Worm (Caenorhabditis elegans) whole organism, L4 larva: ENCODE measurements around the gene H14A12.3.

Source experiments
- F49E8.2 ChIP-seq: sonication (generic microtip); optimal IDR thresholded peaks from 2 replicates; lab custom pipeline; 2016; ENCODE audit warnings: missing compliant biosample characterization, mild to moderate bottlenecking, missing genetic modification characterization, borderline replicate concordance
- T26A8.4 ChIP-seq: fragments of 200-800 bp; sonication (Bioruptor generic); IDR thresholded peaks from 2 replicates; pipeline ENCODE4 v1.3.6; 2022; ENCODE audit warnings: missing genetic modification characterization, missing compliant biosample characterization
- Y105C5A.15 ChIP-seq: fragments of 200-800 bp; sonication (Bioruptor generic); IDR thresholded peaks from 2 replicates; pipeline ENCODE4 v1.3.6; 2022; ENCODE audit warnings: missing genetic modification characterization, missing compliant biosample characterization
- Y5F2A.4 ChIP-seq: fragments of 200-800 bp; sonication (Bioruptor generic); optimal IDR thresholded peaks from 2 replicates; lab custom pipeline; 2018; ENCODE audit warnings: mild to moderate bottlenecking, missing genetic modification characterization, missing compliant biosample characterization
- Y75B8A.6 ChIP-seq: fragments of 200-800 bp; sonication (Bioruptor generic); IDR thresholded peaks from 2 replicates; pipeline ENCODE4 v1.3.6; 2022; ENCODE audit warnings: missing genetic modification reagents, missing genetic modification characterization, missing compliant biosample characterization
- ZK337.2 ChIP-seq: fragments of 200-800 bp; sonication (Bioruptor generic); IDR thresholded peaks from 2 replicates; pipeline ENCODE4 v1.3.6; 2022; ENCODE audit warnings: missing genetic modification reagents, missing genetic modification characterization, missing compliant biosample characterization
- ama-1 ChIP-seq: fragments of 150-350 bp; optimal IDR thresholded peaks from 2 replicates; lab custom pipeline; 2014; ENCODE audit warnings: inconsistent platforms, mixed read lengths
- arid-1 ChIP-seq: fragments of 200-800 bp; sonication (Bioruptor generic); conservative IDR thresholded peaks from 2 replicates; pipeline ENCODE4 v1.3.6; 2022; ENCODE audit warnings: missing genetic modification reagents, missing genetic modification characterization, missing compliant biosample characterization
- ceh-44 ChIP-seq: fragments of 200-800 bp; sonication (Bioruptor generic); IDR thresholded peaks from 2 replicates; pipeline ENCODE4 v1.3.6; 2022; ENCODE audit warnings: missing genetic modification reagents, missing genetic modification characterization, missing compliant biosample characterization
- ces-1 ChIP-seq: fragments of 150-350 bp; sonication (generic microtip); optimal IDR thresholded peaks from 4 replicates; lab custom pipeline; 2014; ENCODE audit warnings: missing biosample characterization, missing genetic modification reagents, missing genetic modification characterization
- ctbp-1 ChIP-seq: fragments of 200-800 bp; sonication (Bioruptor generic); IDR thresholded peaks from 2 replicates; pipeline ENCODE4 v1.3.6; 2022; ENCODE audit warnings: missing genetic modification reagents, missing genetic modification characterization, missing compliant biosample characterization
- daf-12 ChIP-seq: fragments of 150-350 bp; optimal IDR thresholded peaks from 2 replicates; lab custom pipeline; 2014; ENCODE audit warnings: missing biosample characterization, missing genetic modification reagents, missing genetic modification characterization
- daf-19 ChIP-seq: fragments of 200-800 bp; sonication (Bioruptor generic); conservative IDR thresholded peaks from 2 replicates; pipeline ENCODE4 v1.3.6; 2022; ENCODE audit warnings: missing genetic modification characterization, missing compliant biosample characterization
- duxl-1 ChIP-seq: sonication (generic microtip); optimal IDR thresholded peaks from 2 replicates; lab custom pipeline; 2016; ENCODE audit warnings: mild to moderate bottlenecking, missing genetic modification characterization, moderate library complexity, missing compliant biosample characterization; ENCODE audit not compliant: poor library complexity
- dve-1 ChIP-seq: sonication (generic microtip); optimal IDR thresholded peaks from 2 replicates; lab custom pipeline; 2017; ENCODE audit warnings: antibody characterized with exemption, mild to moderate bottlenecking, missing genetic modification characterization, missing compliant biosample characterization; ENCODE audit not compliant: insufficient read depth
- egl-27 ChIP-seq: sonication (generic microtip); optimal IDR thresholded peaks from 3 replicates; lab custom pipeline; 2017; ENCODE audit warnings: missing biosample characterization, missing genetic modification reagents, missing genetic modification characterization
- hlh-30 ChIP-seq: sonication (generic microtip); optimal IDR thresholded peaks from 2 replicates; lab custom pipeline; 2017; ENCODE audit warnings: antibody characterized with exemption, mild to moderate bottlenecking, missing genetic modification characterization, missing compliant biosample characterization; ENCODE audit not compliant: insufficient read depth
- lim-7 ChIP-seq: fragments of 200-800 bp; sonication (Bioruptor generic); IDR thresholded peaks from 2 replicates; pipeline ENCODE4 v1.3.6; 2022; ENCODE audit warnings: missing genetic modification characterization, missing compliant biosample characterization
- lin-38 ChIP-seq: fragments of 200-800 bp; sonication (Bioruptor generic); IDR thresholded peaks from 2 replicates; pipeline ENCODE4 v1.3.6; 2022; ENCODE audit warnings: missing genetic modification reagents, missing genetic modification characterization, missing compliant biosample characterization
- madf-5 ChIP-seq, 2 experiments: fragments of 200-800 bp; sonication (Bioruptor generic); IDR thresholded peaks; 2 replicates each; pipeline ENCODE4 v1.3.6; 2022; ENCODE audit warnings: missing compliant biosample characterization in 2 of 2, missing genetic modification characterization in 2 of 2
- mdl-1 ChIP-seq, 2 experiments: fragments of 150-350 bp in 1 of 2; sonication (generic microtip) in 1 of 2; optimal IDR thresholded peaks; 2 replicates each; lab custom pipeline; 2014 to 2017; ENCODE audit warnings: missing biosample characterization in 2 of 2, missing genetic modification characterization in 2 of 2
- mep-1 ChIP-seq: fragments of 150-350 bp; sonication (generic microtip); optimal IDR thresholded peaks from 3 replicates; lab custom pipeline; 2014; ENCODE audit warnings: missing biosample characterization, missing genetic modification characterization
- mxl-2 ChIP-seq: fragments of 200-800 bp; sonication (Bioruptor generic); conservative IDR thresholded peaks from 2 replicates; pipeline ENCODE4 v1.3.6; 2022; ENCODE audit warnings: missing genetic modification reagents, missing genetic modification characterization, missing compliant biosample characterization
- nhr-10 ChIP-seq: fragments of 150-350 bp; optimal IDR thresholded peaks from 2 replicates; lab custom pipeline; 2014; ENCODE audit warnings: missing biosample characterization, missing genetic modification characterization
- nhr-25 ChIP-seq: sonication (generic microtip); optimal IDR thresholded peaks from 2 replicates; lab custom pipeline; 2017; ENCODE audit warnings: missing genetic modification characterization, mild to moderate bottlenecking, missing compliant biosample characterization, antibody characterized with exemption, moderate library complexity, borderline replicate concordance; ENCODE audit not compliant: insufficient read depth
- nhr-28 ChIP-seq: fragments of 150-350 bp; optimal IDR thresholded peaks from 2 replicates; lab custom pipeline; 2014; ENCODE audit warnings: missing biosample characterization, missing genetic modification characterization
- nhr-41 ChIP-seq: fragments of 200-800 bp; sonication (Bioruptor generic); IDR thresholded peaks from 2 replicates; pipeline ENCODE4 v1.3.6; 2022; ENCODE audit warnings: missing genetic modification reagents, missing genetic modification characterization, missing compliant biosample characterization
- nhr-42 ChIP-seq: fragments of 200-800 bp; sonication (Bioruptor generic); IDR thresholded peaks from 2 replicates; pipeline ENCODE4 v1.3.6; 2022; ENCODE audit warnings: missing genetic modification characterization, missing compliant biosample characterization
- pha-4 ChIP-seq, 2 experiments: fragments of 150-350 bp in 1 of 2; fragments of 200-800 bp in 1 of 2; sonication (Bioruptor generic) in 1 of 2; IDR thresholded peaks in 1 of 2; optimal IDR thresholded peaks in 1 of 2; 2 replicates each; pipeline versions ENCODE4 v1.3.6 to Lab custom; 2014 to 2022; ENCODE audit warnings: missing genetic modification characterization in 2 of 2, missing genetic modification reagents in 2 of 2, missing biosample characterization in 1 of 2, missing compliant biosample characterization in 1 of 2
- saeg-2 ChIP-seq: fragments of 200-800 bp; sonication (Bioruptor generic); IDR thresholded peaks from 2 replicates; pipeline ENCODE4 v1.3.6; 2022; ENCODE audit warnings: missing genetic modification reagents, missing genetic modification characterization, missing compliant biosample characterization
- sdz-12 ChIP-seq: fragments of 200-800 bp; sonication (Bioruptor generic); optimal IDR thresholded peaks from 2 replicates; lab custom pipeline; 2018; ENCODE audit warnings: mild to moderate bottlenecking, missing genetic modification characterization, missing compliant biosample characterization
- skn-1 ChIP-seq: fragments of 150-350 bp; optimal IDR thresholded peaks from 2 replicates; lab custom pipeline; 2014; ENCODE audit warnings: missing biosample characterization, missing genetic modification characterization
- snpc-1.2 ChIP-seq: fragments of 200-800 bp; sonication (Bioruptor generic); IDR thresholded peaks from 2 replicates; pipeline ENCODE4 v1.3.6; 2022; ENCODE audit warnings: missing genetic modification reagents, missing genetic modification characterization, missing compliant biosample characterization
- spr-1 ChIP-seq: sonication (generic microtip); optimal IDR thresholded peaks from 2 replicates; lab custom pipeline; 2016; ENCODE audit warnings: mild to moderate bottlenecking, missing genetic modification characterization, missing compliant biosample characterization
- spr-3 ChIP-seq: fragments of 200-800 bp; sonication (Bioruptor generic); optimal IDR thresholded peaks from 2 replicates; lab custom pipeline; 2018; ENCODE audit warnings: mild to moderate bottlenecking, missing genetic modification characterization, missing compliant biosample characterization
- tra-1 ChIP-seq: fragments of 200-800 bp; sonication (Bioruptor generic); IDR thresholded peaks from 2 replicates; pipeline ENCODE4 v1.3.6; 2022; ENCODE audit warnings: missing genetic modification reagents, missing genetic modification characterization, missing compliant biosample characterization
- unc-62 ChIP-seq, 3 experiments: fragments of 150-350 bp in 1 of 3; sonication (generic microtip); optimal IDR thresholded peaks in 2 of 3; peaks in 1 of 3; 1 replicate in 1 of 3; 2 replicates in 2 of 3; lab custom pipeline; 2014 to 2017; ENCODE audit warnings: missing biosample characterization in 3 of 3, missing genetic modification characterization in 3 of 3, missing genetic modification reagents in 3 of 3, missing genotype in 1 of 3
- zfp-2 ChIP-seq: sonication (generic microtip); optimal IDR thresholded peaks from 2 replicates; lab custom pipeline; 2016; ENCODE audit warnings: mild to moderate bottlenecking, missing genetic modification characterization, missing compliant biosample characterization
- zfp-3 ChIP-seq: fragments of 200-800 bp; sonication (Bioruptor generic); conservative IDR thresholded peaks from 2 replicates; pipeline ENCODE4 v1.3.6; 2022; ENCODE audit warnings: missing genetic modification reagents, missing genetic modification characterization, missing compliant biosample characterization
- zip-11 ChIP-seq: fragments of 200-800 bp; sonication (Bioruptor generic); IDR thresholded peaks from 2 replicates; pipeline ENCODE4 v1.3.6; 2022; ENCODE audit warnings: missing genetic modification characterization, missing compliant biosample characterization
- zip-2 ChIP-seq: fragments of 150-350 bp; optimal IDR thresholded peaks from 2 replicates; lab custom pipeline; 2014; ENCODE audit warnings: missing biosample characterization, missing genetic modification characterization
- ztf-11 ChIP-seq: fragments of 150-350 bp; optimal IDR thresholded peaks from 2 replicates; lab custom pipeline; 2014; ENCODE audit warnings: missing biosample characterization, missing genetic modification characterization

The H14A12.3 gene

ce11 chrIII:7456640-7457039, 7.0 kb upstream of the H14A12.3 start, which contains the start of gene Y69F12A.1:
Gene Y69F12A.1 (plus strand): TSS chrIII:7456940.
- TF ChIP-seq skn-1 (tag; lab: Kevin White, UChicago) (no peak), sdz-12 (GFP tag; lab: Kevin White, UChicago) (no peak), spr-1 (tag; lab: Kevin White, UChicago) (no peak), pha-4 (GFP tag; IDR thresholded peaks at IDR 0.05; lab: Robert Waterston, UW) (no peak), pha-4 (tag; optimal IDR thresholded peaks at IDR 0.05; lab: Kevin White, UChicago) (no peak), zfp-3 (GFP tag; lab: Robert Waterston, UW) (no peak)

- TF ChIP-seq Y105C5A.15: no peak
- no peak for TF ChIP-seq Y5F2A.4 (GFP tag; lab: Kevin White, UChicago)
- no peak for TF ChIP-seq duxl-1 (tag; lab: Kevin White, UChicago)
- no peak for TF ChIP-seq madf-5 (GFP tag; IDR thresholded peaks at IDR 0.05; lab: Robert Waterston, UW)
- no peak for TF ChIP-seq ceh-44 (GFP tag; lab: Robert Waterston, UW)
- TF ChIP-seq ztf-11: no peak
- no peak for TF ChIP-seq mxl-2 (GFP tag; lab: Robert Waterston, UW)
Observed at ce11 chrIII:7458846-7459365, 4.7 kb upstream of the H14A12.3 start, which contains the start of the genes fipr-19 and fipr-18. Gene fipr-19 (minus strand): TSS chrIII:7458946. Gene fipr-18 (plus strand): TSS chrIII:7459315.

ce11 chrIII:7460018-7460417, 3.6 kb upstream of the H14A12.3 start, which contains the start of gene mls-1:
Gene mls-1 (plus strand): TSS chrIII:7460341.
- TF ChIP-seq unc-62 (GFP tag; optimal IDR thresholded peaks at IDR 0.05 in 1 of 2; lab: Kevin White, UChicago) (peak in 1 of 2 experiments; percentile 53), unc-62 (tag; optimal IDR thresholded peaks at IDR 0.05; lab: Kevin White, UChicago) (no peak), ctbp-1 (GFP tag; lab: Robert Waterston, UW) (no peak)

ce11 chrIII:7462295-7462694, 1.3 kb upstream of the H14A12.3 start, which contains the start of gene fipr-20:
Gene fipr-20 (minus strand): TSS chrIII:7462395.
- no peak for TF ChIP-seq ama-1
- TF ChIP-seq zip-2 (tag; lab: Kevin White, UChicago): no peak
- no peak for TF ChIP-seq T26A8.4 (GFP tag; lab: Robert Waterston, UW)
- no peak for TF ChIP-seq nhr-42 (GFP tag; lab: Robert Waterston, UW)
- TF ChIP-seq F49E8.2 (tag; lab: Kevin White, UChicago): no peak
- no peak for TF ChIP-seq nhr-41 (GFP tag; lab: Robert Waterston, UW)
- TF ChIP-seq tra-1 (GFP tag; lab: Robert Waterston, UW): no peak
- no peak for TF ChIP-seq nhr-28 (tag; lab: Kevin White, UChicago)
- no peak for TF ChIP-seq egl-27 (tag; lab: Kevin White, UChicago)
- no peak for TF ChIP-seq dve-1
- TF ChIP-seq mep-1 (tag; lab: Kevin White, UChicago): no peak
- TF ChIP-seq hlh-30 (tag; lab: Kevin White, UChicago): no peak
- no peak for TF ChIP-seq Y75B8A.6
- no peak for TF ChIP-seq snpc-1.2 (GFP tag; lab: Robert Waterston, UW)
- TF ChIP-seq ces-1 (GFP tag; lab: Kevin White, UChicago): no peak
- no peak for TF ChIP-seq daf-12 (tag; lab: Kevin White, UChicago)
- no peak for TF ChIP-seq nhr-10 (tag; lab: Kevin White, UChicago)

- TF ChIP-seq lin-38 (peak; percentile 70), mxl-2 (GFP tag; lab: Robert Waterston, UW) (no peak), ZK337.2 (GFP tag; lab: Robert Waterston, UW) (no peak), ceh-44 (GFP tag; lab: Robert Waterston, UW) (no peak), nhr-25 (tag; lab: Kevin White, UChicago) (peak; percentile 69), lim-7 (no peak), T26A8.4 (GFP tag; lab: Robert Waterston, UW) (no peak; the same call in 1 of the 2 replicates), mdl-1 (tag; optimal IDR thresholded peaks at IDR 0.05; lab: Kevin White, UChicago) (peak; percentile 40 to 91), arid-1 (no peak), mep-1 (tag; lab: Kevin White, UChicago) (peak; percentile 62), spr-3 (GFP tag; lab: Kevin White, UChicago) (peak; percentile 31), zip-11 (GFP tag; lab: Robert Waterston, UW) (no peak), zfp-2 (tag; lab: Kevin White, UChicago) (no peak), daf-19 (GFP tag; lab: Robert Waterston, UW) (no peak), saeg-2 (GFP tag; lab: Robert Waterston, UW) (no peak), daf-12 (tag; lab: Kevin White, UChicago) (no peak)
Observed at ce11 chrIII:7465347-7465746, 1.8 kb downstream of the H14A12.3 start, which contains the start of gene fum-1. Gene fum-1 (plus strand): TSS chrIII:7465605.
